Worm (Caenorhabditis elegans): ENCODE data around the gene hsp-3.

Gene hsp-3

ce11 chrX:6059163-6059782 is 32.7 kb downstream of the hsp-3 start (continued):
- no peak for TF ChIP-seq F26F4.8 (GFP tag; conservative IDR thresholded peaks at IDR 0.05)
- no peak for TF ChIP-seq zag-1 (tag; optimal IDR thresholded peaks at IDR 0.05)
- no peak for TF ChIP-seq ceh-62 (tag; optimal IDR thresholded peaks at IDR 0.05)
- no peak for TF ChIP-seq T20F7.1 (GFP tag; optimal IDR thresholded peaks at IDR 0.05)
- no peak for TF ChIP-seq ceh-82 (tag; optimal IDR thresholded peaks at IDR 0.05)
- no peak for TF ChIP-seq daf-16 (GFP tag; optimal IDR thresholded peaks at IDR 0.05)
- TF ChIP-seq daf-16 (tag; optimal IDR thresholded peaks at IDR 0.05) = peak; percentile 88
- no peak for TF ChIP-seq php-3 (GFP tag; IDR thresholded peaks at IDR 0.05)
- TF ChIP-seq tag-97 (GFP tag; IDR thresholded peaks at IDR 0.05) = no peak
- TF ChIP-seq nhr-41 (GFP tag; IDR thresholded peaks at IDR 0.05) = no peak
- TF ChIP-seq unc-62 (GFP tag; optimal IDR thresholded peaks at IDR 0.05 in 1 of 2) = peak in 1 of 2 experiments; percentile 92
- no peak for TF ChIP-seq unc-62 (tag; optimal IDR thresholded peaks at IDR 0.05)
- TF ChIP-seq ctbp-1 (GFP tag; IDR thresholded peaks at IDR 0.05) = no peak
- TF ChIP-seq nhr-111 (GFP tag; optimal IDR thresholded peaks at IDR 0.05) = no peak
- TF ChIP-seq Y75B8A.6 (GFP tag; IDR thresholded peaks at IDR 0.05) = no peak
- no peak for TF ChIP-seq ZK337.2 (GFP tag; IDR thresholded peaks at IDR 0.05)
- TF ChIP-seq ztf-11 (tag; optimal IDR thresholded peaks at IDR 0.05) = no peak
- no peak for TF ChIP-seq madf-9 (GFP tag; conservative IDR thresholded peaks at IDR 0.05)
- no peak for TF ChIP-seq tra-1 (GFP tag; IDR thresholded peaks at IDR 0.05)
- TF ChIP-seq ZK546.5 (tag; optimal IDR thresholded peaks at IDR 0.05) = no peak
- no peak for TF ChIP-seq ces-1 (GFP tag; optimal IDR thresholded peaks at IDR 0.05)
- no peak for TF ChIP-seq arid-1 (GFP tag; conservative IDR thresholded peaks at IDR 0.05)
- TF ChIP-seq egl-43 (GFP tag; IDR thresholded peaks at IDR 0.05) = no peak
- TF ChIP-seq cey-2 (tag; optimal IDR thresholded peaks at IDR 0.05; ENCODE audit: borderline replicate concordance, insufficient read depth) = no peak
- no peak for TF ChIP-seq ceh-20 (GFP tag; IDR thresholded peaks at IDR 0.05)
- peak; percentile 64 for TF ChIP-seq hlh-11 (tag; optimal IDR thresholded peaks at IDR 0.05)
- no peak for TF ChIP-seq rbr-2 (tag; optimal IDR thresholded peaks at IDR 0.05)
- no peak for TF ChIP-seq ceh-32 (tag; optimal IDR thresholded peaks at IDR 0.05; ENCODE audit: poor library complexity)
- TF ChIP-seq fos-1 (tag; optimal IDR thresholded peaks at IDR 0.05) = no peak
- no peak for TF ChIP-seq saeg-2 (GFP tag; IDR thresholded peaks at IDR 0.05)
- no peak for TF ChIP-seq lin-15B (tag; optimal IDR thresholded peaks at IDR 0.05)
- TF ChIP-seq nhr-6 (tag; optimal IDR thresholded peaks at IDR 0.05) = no peak
- no peak for TF ChIP-seq zip-11 (GFP tag; IDR thresholded peaks at IDR 0.05)
- peak; percentile 47 for TF ChIP-seq nhr-28 (tag; optimal IDR thresholded peaks at IDR 0.05)
- no peak for TF ChIP-seq hif-1 (tag; optimal IDR thresholded peaks at IDR 0.05)

DNA sequence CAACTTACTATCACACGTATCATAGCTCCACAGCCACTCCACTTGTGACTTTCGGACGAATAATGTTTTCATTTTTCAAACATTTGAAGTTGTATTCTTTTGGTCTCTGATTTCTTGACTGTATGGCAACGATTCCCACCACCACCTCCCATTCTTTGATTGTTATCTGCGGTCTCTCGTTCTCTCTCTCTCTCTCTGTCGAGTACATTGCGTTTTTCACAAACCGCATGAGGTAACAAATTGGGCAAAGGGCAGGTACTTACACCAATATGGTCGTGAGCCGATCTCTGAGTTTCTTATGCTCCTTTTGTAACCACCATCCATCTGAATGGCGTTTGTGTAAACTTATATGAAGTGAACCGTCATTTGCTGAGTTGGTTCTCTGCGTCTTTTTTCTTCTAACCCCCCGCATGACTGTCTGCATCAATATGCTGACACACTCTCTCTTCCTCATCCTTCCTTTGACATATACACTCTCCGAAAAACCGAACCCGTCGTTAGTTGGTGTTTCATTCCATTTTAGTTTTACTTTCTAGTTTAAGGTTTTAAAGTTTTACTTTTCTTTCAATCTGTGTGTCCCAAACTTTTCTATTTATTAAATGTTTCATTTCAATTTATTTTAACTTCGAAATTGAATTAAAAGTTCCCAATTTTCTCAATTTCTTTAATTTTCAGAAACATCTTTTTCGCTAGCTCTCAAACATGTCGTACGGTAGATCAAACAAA is 34.2 kb downstream of the hsp-3 start, which contains the start of gene gln-1:
gln-1 (plus strand) TSS at position 676 of the 726 bp plus-strand sequence.
- TF ChIP-seq mxl-3 (GFP tag; optimal IDR thresholded peaks at IDR 0.05) = peak; percentile 29
- no peak for TF ChIP-seq unc-39 (tag; optimal IDR thresholded peaks at IDR 0.05)
- no peak for TF ChIP-seq ceh-44 (GFP tag; IDR thresholded peaks at IDR 0.05)
- peak in 1 of 2 experiments; percentile 50 for TF ChIP-seq mdl-1 (tag; optimal IDR thresholded peaks at IDR 0.05)
- no peak for TF ChIP-seq zfp-3 (GFP tag; conservative IDR thresholded peaks at IDR 0.05)
- no peak for TF ChIP-seq tra-1 (GFP tag; IDR thresholded peaks at IDR 0.05)
- peak; percentile 17 for TF ChIP-seq nhr-6 (tag; optimal IDR thresholded peaks at IDR 0.05)
- peak; percentile 66 for TF ChIP-seq nhr-10 (tag; optimal IDR thresholded peaks at IDR 0.05)
- no peak for TF ChIP-seq mdt-29 (GFP tag; IDR thresholded peaks at IDR 0.05)
- no peak for TF ChIP-seq mes-2 (tag; optimal IDR thresholded peaks at IDR 0.05; ENCODE audit: poor library complexity, severe bottlenecking)
- no peak for TF ChIP-seq nhr-102 (tag; optimal IDR thresholded peaks at IDR 0.05)
- TF ChIP-seq nhr-28 (tag; optimal IDR thresholded peaks at IDR 0.05) = peak; percentile 66
- no peak for TF ChIP-seq hif-1 (tag; optimal IDR thresholded peaks at IDR 0.05)
- TF ChIP-seq Y48G9A.11 (GFP tag; IDR thresholded peaks at IDR 0.05) = no peak
- peak in 1 of 2 experiments; percentile 89 for TF ChIP-seq unc-62 (GFP tag; optimal IDR thresholded peaks at IDR 0.05 in 1 of 2)
- TF ChIP-seq unc-62 (tag; optimal IDR thresholded peaks at IDR 0.05) = no peak
- TF ChIP-seq pqm-1 (tag; optimal IDR thresholded peaks at IDR 0.05) = peak; percentile 70
- TF ChIP-seq dmd-6 (GFP tag; IDR thresholded peaks at IDR 0.05) = peak; percentile 67
- no peak for TF ChIP-seq egl-27 (tag; optimal IDR thresholded peaks at IDR 0.05)
- no peak for TF ChIP-seq daf-8 (GFP tag; IDR thresholded peaks at IDR 0.05)
- peak; percentile 59 for TF ChIP-seq hlh-11 (tag; optimal IDR thresholded peaks at IDR 0.05)
- no peak for TF ChIP-seq daf-19 (GFP tag; conservative IDR thresholded peaks at IDR 0.05)
